Fruit fly (Drosophila melanogaster) whole organism, embryonic: Measurements from ENCODE around the gene CG44000.
A peak's percentile ranks its signal among the peaks of the same experiment; 100 is the strongest.

Source experiments
- CG1024 ChIP-seq: fragments of 200-800 bp; sonication (Bioruptor generic); IDR thresholded peaks from 2 replicates; pipeline ENCODE4 v1.3.6; 2022; ENCODE audit warnings: missing biosample characterization, missing genetic modification characterization
- CG10366 ChIP-seq: fragments of 200-800 bp; sonication (Bioruptor generic); IDR thresholded peaks from 2 replicates; pipeline ENCODE4 v1.3.6; 2022; ENCODE audit warnings: missing biosample characterization, missing genetic modification characterization
- CG10959 ChIP-seq: fragments of 200-800 bp; sonication (Bioruptor generic); IDR thresholded peaks from 2 replicates; pipeline ENCODE4 v1.3.6; 2022; ENCODE audit warnings: missing biosample characterization, missing genetic modification characterization
- CG11504 ChIP-seq: fragments of 200-800 bp; sonication (Bioruptor generic); optimal IDR thresholded peaks from 3 replicates; lab custom pipeline; 2019; ENCODE audit warnings: missing biosample characterization, mild to moderate bottlenecking, missing genetic modification characterization, moderate library complexity
- CG14050 ChIP-seq: fragments of 200-800 bp; sonication (Bioruptor generic); IDR thresholded peaks from 3 replicates; pipeline ENCODE4 v1.3.6; 2022; ENCODE audit warnings: missing biosample characterization, missing genetic modification characterization
- CG15696 ChIP-seq: fragments of 200-800 bp; sonication (Bioruptor generic); optimal IDR thresholded peaks from 2 replicates; lab custom pipeline; 2019; ENCODE audit warnings: missing biosample characterization, mild to moderate bottlenecking, missing genetic modification characterization, moderate library complexity
- CG17802 ChIP-seq: fragments of 200-800 bp; sonication (Bioruptor generic); optimal IDR thresholded peaks from 2 replicates; lab custom pipeline; 2018; ENCODE audit warnings: missing biosample characterization, mild to moderate bottlenecking, missing genetic modification characterization, moderate library complexity
- CG18599 ChIP-seq: fragments of 200-800 bp; sonication (Bioruptor generic); optimal IDR thresholded peaks from 3 replicates; lab custom pipeline; 2017; ENCODE audit warnings: missing biosample characterization, missing genetic modification characterization, mild to moderate bottlenecking, moderate library complexity, missing genetic modification reagents
- CG18764 ChIP-seq: fragments of 200-800 bp; sonication (Bioruptor generic); optimal IDR thresholded peaks from 3 replicates; lab custom pipeline; 2016; ENCODE audit warnings: missing biosample characterization, missing genetic modification characterization
- CG3065 ChIP-seq: fragments of 200-800 bp; sonication (Bioruptor generic); optimal IDR thresholded peaks from 2 replicates; lab custom pipeline; 2016; ENCODE audit warnings: missing biosample characterization, missing genetic modification characterization
- CG31365 ChIP-seq: fragments of 200-800 bp; sonication (Bioruptor generic); optimal IDR thresholded peaks from 2 replicates; lab custom pipeline; 2018; ENCODE audit warnings: missing biosample characterization, mild to moderate bottlenecking, missing genetic modification characterization
- CG32772 ChIP-seq: fragments of 200-800 bp; sonication (Bioruptor generic); IDR thresholded peaks from 2 replicates; pipeline ENCODE4 v1.3.6; 2022; ENCODE audit warnings: missing biosample characterization, missing genetic modification characterization
- CG33213 ChIP-seq: fragments of 200-800 bp; sonication (Bioruptor generic); optimal IDR thresholded peaks from 3 replicates; lab custom pipeline; 2016; ENCODE audit warnings: missing biosample characterization, missing genetic modification characterization
- CG3726 ChIP-seq: fragments of 200-800 bp; sonication (Bioruptor generic); IDR thresholded peaks from 3 replicates; pipeline ENCODE4, ENCODE4 v1.3.6; 2022; ENCODE audit warnings: missing biosample characterization, missing genetic modification characterization
- CG3847 ChIP-seq: fragments of 200-800 bp; sonication (Bioruptor generic); IDR thresholded peaks from 2 replicates; pipeline ENCODE4 v1.3.6; 2022; ENCODE audit warnings: missing biosample characterization, missing genetic modification characterization
- CG4328 ChIP-seq: fragments of 200-800 bp; sonication (Bioruptor generic); optimal IDR thresholded peaks from 3 replicates; lab custom pipeline; 2017; ENCODE audit warnings: missing biosample characterization, missing genetic modification reagents, missing genetic modification characterization
- CG5953 ChIP-seq: fragments of 200-800 bp; sonication (Bioruptor generic); IDR thresholded peaks from 2 replicates; pipeline ENCODE4 v1.3.6; 2022; ENCODE audit warnings: missing biosample characterization, missing genetic modification characterization
- CG7987 ChIP-seq: fragments of 200-800 bp; sonication (Bioruptor generic); optimal IDR thresholded peaks from 2 replicates; lab custom pipeline; 2018; ENCODE audit warnings: missing biosample characterization, mild to moderate bottlenecking, missing genetic modification characterization, moderate library complexity
- CG8924 ChIP-seq: fragments of 200-800 bp; optimal IDR thresholded peaks from 3 replicates; lab custom pipeline; 2019; ENCODE audit warnings: missing biosample characterization, mild to moderate bottlenecking, missing genetic modification characterization, moderate library complexity
- CG9932 ChIP-seq: fragments of 200-800 bp; sonication (Bioruptor generic); IDR thresholded peaks from 2 replicates; pipeline ENCODE4 v1.3.6; 2022; ENCODE audit warnings: missing biosample characterization, missing genetic modification characterization
- D19B ChIP-seq: fragments of 200-800 bp; sonication (Bioruptor generic); optimal IDR thresholded peaks from 2 replicates; lab custom pipeline; 2017; ENCODE audit warnings: missing biosample characterization, mild to moderate bottlenecking, missing genetic modification characterization
- Dbx ChIP-seq: fragments of 200-800 bp; sonication (Bioruptor generic); IDR thresholded peaks from 3 replicates; pipeline ENCODE4 v1.3.6; 2022; ENCODE audit warnings: missing biosample characterization, missing genetic modification characterization
- Dip3 ChIP-seq: fragments of 200-800 bp; sonication (Bioruptor generic); optimal IDR thresholded peaks from 3 replicates; lab custom pipeline; 2016; ENCODE audit warnings: missing biosample characterization, missing genetic modification characterization
- E2f1 ChIP-seq: fragments of 200-800 bp; sonication (Bioruptor generic); IDR thresholded peaks from 2 replicates; pipeline ENCODE4 v1.3.6; 2022; ENCODE audit warnings: missing biosample characterization, missing genetic modification characterization
- E2f2 ChIP-seq: fragments of 200-800 bp; sonication (Bioruptor generic); IDR thresholded peaks from 2 replicates; pipeline ENCODE4 v1.3.6; 2022; ENCODE audit warnings: missing biosample characterization, missing genetic modification characterization
- Elba2 ChIP-seq: fragments of 200-800 bp; sonication (Bioruptor generic); optimal IDR thresholded peaks from 3 replicates; lab custom pipeline; 2016; ENCODE audit warnings: missing biosample characterization, missing genetic modification characterization
- Gug ChIP-seq: fragments of 200-800 bp; sonication (Bioruptor generic); IDR thresholded peaks from 4 replicates; pipeline ENCODE4 v1.3.6; 2022; ENCODE audit warnings: missing biosample characterization, missing genetic modification characterization
- HLH4C ChIP-seq: fragments of 200-800 bp; sonication (Bioruptor generic); IDR thresholded peaks from 3 replicates; pipeline ENCODE4 v1.3.6; 2022; ENCODE audit warnings: missing biosample characterization, missing genetic modification characterization; ENCODE audit not compliant: partially characterized antibody
- Hr78 ChIP-seq, 2 experiments: fragments of 200-800 bp in 1 of 2; fragments of >200 bp in 1 of 2; sonication (Bioruptor generic) in 1 of 2; optimal IDR thresholded peaks; 2 replicates each; lab custom pipeline; 2017 to 2019; ENCODE audit warnings: missing biosample characterization in 2 of 2, missing genetic modification characterization in 2 of 2, mild to moderate bottlenecking in 1 of 2, moderate library complexity in 1 of 2
- MTF-1 ChIP-seq: fragments of 200-800 bp; sonication (Bioruptor generic); optimal IDR thresholded peaks from 2 replicates; lab custom pipeline; 2018; ENCODE audit warnings: missing biosample characterization, mild to moderate bottlenecking, missing genetic modification characterization, borderline replicate concordance
- Meics ChIP-seq: fragments of 200-800 bp; sonication (Bioruptor generic); optimal IDR thresholded peaks from 2 replicates; lab custom pipeline; 2017; ENCODE audit warnings: missing biosample characterization, mild to moderate bottlenecking, missing genetic modification characterization
- Sin3A ChIP-seq: fragments of >200 bp; optimal IDR thresholded peaks from 2 replicates; lab custom pipeline; 2018
- Sox102F ChIP-seq: fragments of 200-800 bp; sonication (Bioruptor generic); optimal IDR thresholded peaks from 2 replicates; lab custom pipeline; 2018; ENCODE audit warnings: missing biosample characterization, mild to moderate bottlenecking, missing genetic modification characterization, moderate library complexity
- abd-A ChIP-seq: fragments of 200-800 bp; sonication (Bioruptor generic); optimal IDR thresholded peaks from 3 replicates; lab custom pipeline; 2019; ENCODE audit warnings: missing biosample characterization, mild to moderate bottlenecking, missing genetic modification characterization, moderate library complexity
- bigmax ChIP-seq: fragments of 200-800 bp; sonication (Bioruptor generic); optimal IDR thresholded peaks from 2 replicates; lab custom pipeline; 2018; ENCODE audit warnings: missing biosample characterization, mild to moderate bottlenecking, missing genetic modification characterization
- bsh ChIP-seq, 2 experiments: fragments of 200-800 bp; sonication (Bioruptor generic); optimal IDR thresholded peaks; 2 replicates each; lab custom pipeline; 2017 to 2018; ENCODE audit warnings: mild to moderate bottlenecking in 2 of 2, missing biosample characterization in 2 of 2, missing genetic modification characterization in 2 of 2, moderate library complexity in 1 of 2
- dan ChIP-seq: fragments of 200-800 bp; sonication (Bioruptor generic); IDR thresholded peaks from 2 replicates; pipeline ENCODE4 v1.3.6; 2022; ENCODE audit warnings: missing biosample characterization, missing genetic modification characterization
- ems ChIP-seq: fragments of 200-800 bp; sonication (Bioruptor generic); optimal IDR thresholded peaks from 3 replicates; lab custom pipeline; 2016; ENCODE audit warnings: missing biosample characterization, missing genetic modification characterization
- fd3F ChIP-seq: fragments of 200-800 bp; sonication (Bioruptor generic); optimal IDR thresholded peaks from 2 replicates; lab custom pipeline; 2018; ENCODE audit warnings: missing biosample characterization, mild to moderate bottlenecking, missing genetic modification characterization, moderate library complexity
- gcm2 ChIP-seq: fragments of 200-800 bp; sonication (Bioruptor generic); optimal IDR thresholded peaks from 2 replicates; lab custom pipeline; 2016; ENCODE audit warnings: missing biosample characterization, missing genetic modification characterization
- gem ChIP-seq: fragments of 200-800 bp; sonication (Bioruptor generic); optimal IDR thresholded peaks from 2 replicates; lab custom pipeline; 2019; ENCODE audit warnings: missing biosample characterization, mild to moderate bottlenecking, missing genetic modification characterization, moderate library complexity
- kay ChIP-seq: fragments of 200-800 bp; sonication (Bioruptor generic); optimal IDR thresholded peaks from 2 replicates; lab custom pipeline; 2016; ENCODE audit warnings: missing biosample characterization, missing genetic modification characterization
- knrl ChIP-seq: fragments of 200-800 bp; sonication (Bioruptor generic); IDR thresholded peaks from 3 replicates; pipeline ENCODE4 v1.3.6; 2022; ENCODE audit warnings: missing biosample characterization, missing genetic modification characterization; ENCODE audit not compliant: partially characterized antibody
- nom ChIP-seq: fragments of 200-800 bp; sonication (Bioruptor generic); optimal IDR thresholded peaks from 2 replicates; lab custom pipeline; 2017; ENCODE audit warnings: missing biosample characterization, missing genetic modification characterization, mild to moderate bottlenecking, moderate library complexity, missing genetic modification reagents
- pan ChIP-seq, 4 experiments: fragments of >200 bp in 3 of 4; fragments of 200-800 bp in 1 of 4; sonication (Bioruptor generic) in 1 of 4; optimal IDR thresholded peaks in 3 of 4; IDR thresholded peaks in 1 of 4; 2 replicates each; pipeline versions ENCODE4 v1.3.6 to Lab custom; 2017 to 2022; ENCODE audit warnings: missing biosample characterization in 2 of 4, missing genetic modification characterization in 2 of 4, mixed read lengths in 1 of 4
- sd ChIP-seq: fragments of 200-800 bp; sonication (Bioruptor generic); optimal IDR thresholded peaks from 3 replicates; lab custom pipeline; 2018; ENCODE audit warnings: missing biosample characterization, mild to moderate bottlenecking, missing genetic modification characterization, moderate library complexity
- sim ChIP-seq: fragments of 200-800 bp; sonication (Bioruptor generic); IDR thresholded peaks from 2 replicates; pipeline ENCODE4 v1.3.6; 2022; ENCODE audit warnings: missing biosample characterization, missing genetic modification characterization
- slbo ChIP-seq: fragments of 200-800 bp; sonication (Bioruptor generic); IDR thresholded peaks from 2 replicates; pipeline ENCODE4 v1.3.6; 2022; ENCODE audit warnings: missing biosample characterization, missing genetic modification characterization
- sob ChIP-seq: fragments of 200-800 bp; sonication (Bioruptor generic); IDR thresholded peaks from 2 replicates; pipeline ENCODE4 v1.3.6; 2022; ENCODE audit warnings: missing biosample characterization, missing genetic modification characterization
- stwl ChIP-seq: fragments of 200-800 bp; sonication (Bioruptor generic); optimal IDR thresholded peaks from 3 replicates; lab custom pipeline; 2018; ENCODE audit warnings: missing biosample characterization, mild to moderate bottlenecking, missing genetic modification characterization, moderate library complexity

CG44000 gene

DNA sequence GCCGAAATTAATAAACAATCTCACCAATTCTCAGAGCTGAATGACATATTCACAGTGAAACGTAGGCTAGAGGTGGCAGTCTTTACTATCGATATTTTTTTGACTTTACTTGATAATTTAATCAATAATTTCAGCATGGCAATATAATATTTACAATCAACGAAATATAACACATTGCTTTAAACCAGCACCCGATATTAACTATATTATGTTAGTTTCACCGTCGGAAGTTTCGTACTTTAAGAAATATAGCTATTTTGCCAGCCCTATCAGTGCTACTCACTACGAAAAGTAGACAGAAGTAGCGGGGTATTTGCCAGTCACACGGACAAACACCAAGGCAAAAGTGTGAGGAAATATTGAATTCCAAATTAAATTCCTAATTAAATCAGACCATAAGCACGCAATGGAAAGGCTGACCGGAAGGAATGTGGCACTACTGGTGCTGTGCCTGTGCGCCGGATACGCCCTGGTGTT lies 32.2 kb upstream of the CG44000 start, which contains the start of the genes CG31917, Tfb5 and SelT (continued):
- TF ChIP-seq CG32772 (GFP tag; lab: Robert Waterston, UW): no peak
- TF ChIP-seq Sox102F (GFP tag; lab: Kevin White, UChicago): peak; percentile 51
- TF ChIP-seq fd3F (GFP tag; lab: Kevin White, UChicago): peak; percentile 54
- no peak for TF ChIP-seq CG5953 (GFP tag; lab: Robert Waterston, UW)
- peak; percentile 58 for TF ChIP-seq CG3847
- TF ChIP-seq slbo: peak; percentile 71
- peak; percentile 35; the same call in 1 of the 2 replicates for TF ChIP-seq CG10366 (GFP tag; lab: Robert Waterston, UW)
- no peak for TF ChIP-seq Gug (GFP tag; lab: Robert Waterston, UW)
- TF ChIP-seq CG3726 (GFP tag; lab: Robert Waterston, UW): no peak
- TF ChIP-seq CG10959 (GFP tag; lab: Robert Waterston, UW): no peak
- TF ChIP-seq nom (GFP tag; lab: Kevin White, UChicago): no peak
- no peak for TF ChIP-seq dan (GFP tag; lab: Robert Waterston, UW)
- peak; percentile 91 for TF ChIP-seq sd (tag; lab: Kevin White, UChicago)
- TF ChIP-seq D19B: no peak
- TF ChIP-seq CG4328 (GFP tag; lab: Kevin White, UChicago): peak; percentile 5
- TF ChIP-seq ems: peak; percentile 8
- no peak for TF ChIP-seq Elba2 (GFP tag; lab: Kevin White, UChicago)
- TF ChIP-seq Meics: no peak
- peak; percentile 65 for TF ChIP-seq CG33213
- TF ChIP-seq CG17802 (tag; lab: Kevin White, UChicago): peak; percentile 36
- TF ChIP-seq CG8924 (tag; lab: Kevin White, UChicago): peak; percentile 62
- no peak for TF ChIP-seq E2f1 (GFP tag; lab: Robert Waterston, UW)
- peak; percentile 34; the same call in 1 of the 2 replicates for TF ChIP-seq CG1024 (GFP tag; lab: Robert Waterston, UW)
- TF ChIP-seq Dip3 (GFP tag; lab: Kevin White, UChicago): peak; percentile 29
- TF ChIP-seq Sin3A (lab: Kevin White, UChicago): peak; percentile 66
- peak in 1 of 2 experiments; percentile 40 for TF ChIP-seq bsh (GFP tag; optimal IDR thresholded peaks at IDR 0.05; lab: Kevin White, UChicago)
- TF ChIP-seq CG18599 (GFP tag; lab: Kevin White, UChicago): peak; percentile 43
- TF ChIP-seq stwl (tag; lab: Kevin White, UChicago): peak; percentile 49
- no peak for TF ChIP-seq gcm2 (GFP tag; lab: Kevin White, UChicago)
- peak; percentile 32; the same call in 1 of the 2 replicates for TF ChIP-seq sob (GFP tag; lab: Robert Waterston, UW)
- TF ChIP-seq Dbx (GFP tag; lab: Robert Waterston, UW): 0 out of 3 replicates have a peak, but pooled peaks have one; percentile 11
- TF ChIP-seq CG15696 (tag; lab: Kevin White, UChicago): peak; percentile 50
- no peak for TF ChIP-seq CG18764 (GFP tag; lab: Kevin White, UChicago)
- TF ChIP-seq CG11504 (tag; lab: Kevin White, UChicago): peak; percentile 65
- no peak for TF ChIP-seq sim (GFP tag; lab: Robert Waterston, UW)
- TF ChIP-seq CG7987 (GFP tag; lab: Kevin White, UChicago): no peak
- no peak for TF ChIP-seq CG14050
- TF ChIP-seq HLH4C: peak; percentile 65
- no peak for TF ChIP-seq pan (optimal IDR thresholded peaks at IDR 0.05; lab: Kevin White, UChicago)
- no peak for TF ChIP-seq pan (GFP tag; optimal IDR thresholded peaks at IDR 0.05 in 1 of 2, IDR thresholded peaks at IDR 0.05 in 1 of 2)
- 0 out of 2 replicates have a peak, but pooled peaks have one; percentile 11 for TF ChIP-seq E2f2
- TF ChIP-seq abd-A (tag; lab: Kevin White, UChicago): no peak
- TF ChIP-seq CG3065 (GFP tag; lab: Kevin White, UChicago): no peak
- TF ChIP-seq MTF-1 (GFP tag; lab: Kevin White, UChicago): no peak
- no peak for TF ChIP-seq bigmax (GFP tag; lab: Kevin White, UChicago)
- TF ChIP-seq knrl: peak; percentile 80
- peak; percentile 13 for TF ChIP-seq kay (GFP tag; lab: Kevin White, UChicago)
- TF ChIP-seq Hr78 (GFP tag; optimal IDR thresholded peaks at IDR 0.05; lab: Kevin White, UChicago): peak in 1 of 2 experiments; percentile 18
- peak; percentile 78 for TF ChIP-seq CG9932 (GFP tag; lab: Robert Waterston, UW)
- no peak for TF ChIP-seq gem (tag; lab: Kevin White, UChicago)
- TF ChIP-seq CG31365 (tag; lab: Kevin White, UChicago): no peak
